Fruit fly (Drosophila melanogaster) whole organism, embryonic: ENCODE data around the gene CG17982.

ENCODE experiments used
- CG14050 ChIP-seq: fragments of 200-800 bp; sonication (Bioruptor generic); IDR thresholded peaks from 3 replicates; pipeline ENCODE4 v1.3.6; 2022; ENCODE audit warnings: missing biosample characterization, missing genetic modification characterization
- CG5180 ChIP-seq: fragments of 200-800 bp; sonication (Bioruptor generic); optimal IDR thresholded peaks from 3 replicates; lab custom pipeline; 2017; ENCODE audit warnings: missing biosample characterization, missing genetic modification characterization, mild to moderate bottlenecking, moderate library complexity, missing genetic modification reagents
- gro ChIP-seq: fragments of 200-800 bp; sonication (Bioruptor generic); optimal IDR thresholded peaks from 2 replicates; lab custom pipeline; 2016; ENCODE audit warnings: missing biosample characterization, missing genetic modification characterization
- vnd ChIP-seq: fragments of 200-800 bp; sonication (Bioruptor generic); IDR thresholded peaks from 3 replicates; pipeline ENCODE4 v1.3.6; 2022; ENCODE audit warnings: missing biosample characterization, missing genetic modification characterization; ENCODE audit not compliant: partially characterized antibody

dm6 chrX:8159754-8160153 lies 16.1 kb upstream of the CG17982 start, which contains the start of gene CG15337:
- TF ChIP-seq CG5180 (no peak), vnd (no peak), CG14050 (GFP tag; lab: Robert Waterston, UW) (no peak), gro (no peak)
